Worm (Caenorhabditis elegans): ENCODE results near the gene ndua-5.

ce11 chrIV:9499636-9500035 lies 25.1 kb downstream of the ndua-5 start:
- TF ChIP-seq pha-4 (tag; optimal IDR thresholded peaks at IDR 0.05), result no peak
- no peak for TF ChIP-seq sem-2 (GFP tag; optimal IDR thresholded peaks at IDR 0.05)
- no peak for TF ChIP-seq unc-62 (GFP tag; optimal IDR thresholded peaks at IDR 0.05)
- TF ChIP-seq ztf-11 (tag; optimal IDR thresholded peaks at IDR 0.05), result no peak
